Fruit fly (Drosophila melanogaster) whole organism, embryonic: ENCODE results near the gene Lasp.
A peak's percentile ranks its signal among the peaks of the same experiment; 100 is the strongest.

Experiments
- Asciz ChIP-seq: fragments of 200-800 bp; sonication (Bioruptor generic); optimal IDR thresholded peaks from 2 replicates; lab custom pipeline; 2017; ENCODE audit warnings: missing biosample characterization, mild to moderate bottlenecking, missing genetic modification characterization, missing genetic modification reagents
- B-H2 ChIP-seq: fragments of 200-800 bp; sonication (Bioruptor generic); optimal IDR thresholded peaks from 2 replicates; lab custom pipeline; 2018; ENCODE audit warnings: missing biosample characterization, mild to moderate bottlenecking, missing genetic modification characterization
- Blimp-1 ChIP-seq: fragments of 200-800 bp; sonication (Bioruptor generic); optimal IDR thresholded peaks from 3 replicates; lab custom pipeline; 2018; ENCODE audit warnings: missing biosample characterization, missing genetic modification characterization, mild to moderate bottlenecking, moderate library complexity, missing genetic modification reagents
- BtbVII ChIP-seq: fragments of 200-800 bp; sonication (Bioruptor generic); optimal IDR thresholded peaks from 3 replicates; lab custom pipeline; 2017; ENCODE audit warnings: missing biosample characterization, mild to moderate bottlenecking, missing genetic modification characterization
- Bteb2 ChIP-seq: fragments of 200-800 bp; sonication (Bioruptor generic); optimal IDR thresholded peaks from 2 replicates; lab custom pipeline; 2016; ENCODE audit warnings: missing biosample characterization, missing genetic modification characterization
- CG10267 ChIP-seq: fragments of 200-800 bp; sonication (Bioruptor generic); optimal IDR thresholded peaks from 2 replicates; lab custom pipeline; 2018; ENCODE audit warnings: missing biosample characterization, mild to moderate bottlenecking, missing genetic modification characterization, moderate library complexity
- CG12299 ChIP-seq: fragments of 200-800 bp; sonication (Bioruptor generic); optimal IDR thresholded peaks from 2 replicates; lab custom pipeline; 2018; ENCODE audit warnings: missing biosample characterization, mild to moderate bottlenecking, missing genetic modification characterization
- CG12659 ChIP-seq: fragments of 200-800 bp; sonication (Bioruptor generic); optimal IDR thresholded peaks from 3 replicates; lab custom pipeline; 2017; ENCODE audit warnings: mild to moderate bottlenecking, missing biosample characterization, missing genetic modification reagents, missing genetic modification characterization
- CG12769 ChIP-seq: fragments of 200-800 bp; sonication (Bioruptor generic); optimal IDR thresholded peaks from 2 replicates; lab custom pipeline; 2019; ENCODE audit warnings: missing biosample characterization, mild to moderate bottlenecking, missing genetic modification characterization, moderate library complexity
- CG14710 ChIP-seq: fragments of 200-800 bp; sonication (Bioruptor generic); optimal IDR thresholded peaks from 3 replicates; lab custom pipeline; 2019; ENCODE audit warnings: missing biosample characterization, mild to moderate bottlenecking, missing genetic modification characterization, moderate library complexity
- CG1602 ChIP-seq: fragments of 200-800 bp; sonication (Bioruptor generic); optimal IDR thresholded peaks from 3 replicates; lab custom pipeline; 2016; ENCODE audit warnings: missing biosample characterization, missing genetic modification characterization
- CG17361 ChIP-seq: fragments of 200-800 bp; sonication (Bioruptor generic); IDR thresholded peaks from 3 replicates; pipeline ENCODE4 v1.3.6; 2022; ENCODE audit warnings: missing biosample characterization, missing genetic modification characterization
- CG17612 ChIP-seq: fragments of 200-800 bp; sonication (Bioruptor generic); IDR thresholded peaks from 2 replicates; pipeline ENCODE4 v1.3.6; 2022; ENCODE audit warnings: missing biosample characterization, missing genetic modification characterization
- CG2116 ChIP-seq: fragments of 200-800 bp; sonication (Bioruptor generic); optimal IDR thresholded peaks from 3 replicates; lab custom pipeline; 2018; ENCODE audit warnings: missing biosample characterization, mild to moderate bottlenecking, missing genetic modification characterization
- CG2120 ChIP-seq: fragments of 200-800 bp; sonication (Bioruptor generic); optimal IDR thresholded peaks from 3 replicates; lab custom pipeline; 2016; ENCODE audit warnings: missing biosample characterization, missing genetic modification characterization
- CG2202 ChIP-seq: fragments of 200-800 bp; sonication (Bioruptor generic); optimal IDR thresholded peaks from 2 replicates; lab custom pipeline; 2018; ENCODE audit warnings: missing biosample characterization, mild to moderate bottlenecking, missing genetic modification characterization
- CG4617 ChIP-seq: fragments of 200-800 bp; sonication (Bioruptor generic); optimal IDR thresholded peaks from 3 replicates; lab custom pipeline; 2016; ENCODE audit warnings: missing biosample characterization, missing genetic modification characterization, borderline replicate concordance
- CG4820 ChIP-seq: fragments of 200-800 bp; sonication (Bioruptor generic); optimal IDR thresholded peaks from 3 replicates; lab custom pipeline; 2016; ENCODE audit warnings: missing biosample characterization, missing genetic modification characterization
- CG5180 ChIP-seq: fragments of 200-800 bp; sonication (Bioruptor generic); optimal IDR thresholded peaks from 3 replicates; lab custom pipeline; 2017; ENCODE audit warnings: missing biosample characterization, missing genetic modification characterization, mild to moderate bottlenecking, moderate library complexity, missing genetic modification reagents
- CG5953 ChIP-seq: fragments of 200-800 bp; sonication (Bioruptor generic); IDR thresholded peaks from 2 replicates; pipeline ENCODE4 v1.3.6; 2022; ENCODE audit warnings: missing biosample characterization, missing genetic modification characterization
- CG6791 ChIP-seq: fragments of 200-800 bp; sonication (Bioruptor generic); IDR thresholded peaks from 3 replicates; pipeline ENCODE4 v1.3.6; 2022; ENCODE audit warnings: missing biosample characterization, missing genetic modification characterization; ENCODE audit not compliant: partially characterized antibody
- CG6813 ChIP-seq: fragments of 200-800 bp; sonication (Bioruptor generic); optimal IDR thresholded peaks from 2 replicates; lab custom pipeline; 2017; ENCODE audit warnings: missing biosample characterization, missing genetic modification characterization, mild to moderate bottlenecking, moderate library complexity, missing genetic modification reagents
- CG8281 ChIP-seq: fragments of 200-800 bp; sonication (Bioruptor generic); optimal IDR thresholded peaks from 2 replicates; lab custom pipeline; 2018; ENCODE audit warnings: missing biosample characterization, mild to moderate bottlenecking, missing genetic modification characterization, moderate library complexity
- D ChIP-seq, 2 experiments: fragments of 200-800 bp in 1 of 2; fragments of >200 bp in 1 of 2; sonication (Bioruptor generic) in 1 of 2; optimal IDR thresholded peaks; 2 replicates in 1 of 2; 3 replicates in 1 of 2; lab custom pipeline; 2017; ENCODE audit warnings: mild to moderate bottlenecking in 1 of 2, missing biosample characterization in 1 of 2, missing genetic modification characterization in 1 of 2, missing genetic modification reagents in 1 of 2
- Drgx ChIP-seq: fragments of 200-800 bp; sonication (Bioruptor generic); IDR thresholded peaks from 2 replicates; pipeline ENCODE4 v1.3.6; 2022; ENCODE audit warnings: missing biosample characterization, missing genetic modification characterization
- E2f2 ChIP-seq: fragments of 200-800 bp; sonication (Bioruptor generic); IDR thresholded peaks from 2 replicates; pipeline ENCODE4 v1.3.6; 2022; ENCODE audit warnings: missing biosample characterization, missing genetic modification characterization
- Lpt ChIP-seq: fragments of >200 bp; optimal IDR thresholded peaks from 2 replicates; lab custom pipeline; 2018; ENCODE audit warnings: missing biosample characterization, missing genetic modification characterization
- Med ChIP-seq: fragments of 200-800 bp; sonication (Bioruptor generic); peaks from one replicate; lab custom pipeline; 2016; ENCODE audit warnings: missing biosample characterization, missing genetic modification characterization, mild to moderate bottlenecking, inconsistent platforms, moderate library complexity
- Neu2 ChIP-seq: fragments of 200-800 bp; sonication (Bioruptor generic); optimal IDR thresholded peaks from 3 replicates; lab custom pipeline; 2016; ENCODE audit warnings: missing biosample characterization, missing genetic modification characterization, borderline replicate concordance
- Oli ChIP-seq: fragments of 200-800 bp; sonication (Bioruptor generic); optimal IDR thresholded peaks from 2 replicates; lab custom pipeline; 2018; ENCODE audit warnings: missing biosample characterization, mild to moderate bottlenecking, missing genetic modification characterization, moderate library complexity
- Sin3A ChIP-seq: fragments of >200 bp; optimal IDR thresholded peaks from 2 replicates; lab custom pipeline; 2018
- Six4 ChIP-seq: fragments of 200-800 bp; sonication (Bioruptor generic); optimal IDR thresholded peaks from 2 replicates; lab custom pipeline; 2016; ENCODE audit warnings: missing biosample characterization, missing genetic modification characterization
- Sry-β ChIP-seq: fragments of 200-800 bp; sonication (Bioruptor generic); optimal IDR thresholded peaks from 2 replicates; lab custom pipeline; 2018; ENCODE audit warnings: missing biosample characterization, mild to moderate bottlenecking, missing genetic modification characterization, moderate library complexity
- Ssrp ChIP-seq: fragments of 200-800 bp; sonication (Bioruptor generic); optimal IDR thresholded peaks from 2 replicates; lab custom pipeline; 2018; ENCODE audit warnings: missing biosample characterization, mild to moderate bottlenecking, missing genetic modification characterization, moderate library complexity
- ap ChIP-seq: fragments of 200-800 bp; sonication (Bioruptor generic); IDR thresholded peaks from 2 replicates; pipeline ENCODE4 v1.3.6; 2022; ENCODE audit warnings: missing biosample characterization, missing genetic modification characterization
- ash1 ChIP-seq: fragments of 200-800 bp; sonication (Bioruptor generic); optimal IDR thresholded peaks from 2 replicates; lab custom pipeline; 2018; ENCODE audit warnings: missing biosample characterization, mild to moderate bottlenecking, missing genetic modification characterization
- fd102C ChIP-seq: fragments of 200-800 bp; sonication (Bioruptor generic); optimal IDR thresholded peaks from 2 replicates; lab custom pipeline; 2018; ENCODE audit warnings: missing biosample characterization, mild to moderate bottlenecking, missing genetic modification characterization, moderate library complexity
- gcm ChIP-seq: fragments of 200-800 bp; sonication (Bioruptor generic); optimal IDR thresholded peaks from 2 replicates; lab custom pipeline; 2019; ENCODE audit warnings: missing biosample characterization, mild to moderate bottlenecking, missing genetic modification characterization, moderate library complexity
- gfzf ChIP-seq: fragments of 200-800 bp; sonication (Bioruptor generic); optimal IDR thresholded peaks from 2 replicates; lab custom pipeline; 2016; ENCODE audit warnings: missing biosample characterization, mild to moderate bottlenecking, missing genetic modification characterization, moderate library complexity
- gsb ChIP-seq: fragments of 200-800 bp; sonication (Bioruptor generic); IDR thresholded peaks from 2 replicates; pipeline ENCODE4 v1.3.6; 2022; ENCODE audit warnings: missing biosample characterization, missing genetic modification characterization
- kah ChIP-seq: fragments of 200-800 bp; sonication (Bioruptor generic); optimal IDR thresholded peaks from 2 replicates; lab custom pipeline; 2018; ENCODE audit warnings: missing biosample characterization, mild to moderate bottlenecking, missing genetic modification characterization
- nom ChIP-seq: fragments of 200-800 bp; sonication (Bioruptor generic); optimal IDR thresholded peaks from 2 replicates; lab custom pipeline; 2017; ENCODE audit warnings: missing biosample characterization, missing genetic modification characterization, mild to moderate bottlenecking, moderate library complexity, missing genetic modification reagents
- scrt ChIP-seq: fragments of 200-800 bp; sonication (Bioruptor generic); optimal IDR thresholded peaks from 2 replicates; lab custom pipeline; 2018; ENCODE audit warnings: missing biosample characterization, mild to moderate bottlenecking, missing genetic modification characterization, moderate library complexity
- so ChIP-seq: fragments of 200-800 bp; sonication (Bioruptor generic); IDR thresholded peaks from 3 replicates; pipeline ENCODE4 v1.3.6; 2022; ENCODE audit warnings: missing biosample characterization, missing genetic modification characterization
- sqz ChIP-seq: fragments of 200-800 bp; sonication (Bioruptor generic); optimal IDR thresholded peaks from 3 replicates; lab custom pipeline; 2018; ENCODE audit warnings: missing biosample characterization, mild to moderate bottlenecking, missing genetic modification characterization
- tll ChIP-seq, 2 experiments: fragments of 200-800 bp in 1 of 2; fragments of >200 bp in 1 of 2; sonication (Bioruptor generic) in 1 of 2; optimal IDR thresholded peaks; 2 replicates each; lab custom pipeline; 2017 to 2019; ENCODE audit warnings: missing biosample characterization in 2 of 2, missing genetic modification characterization in 2 of 2, mild to moderate bottlenecking in 1 of 2, moderate library complexity in 1 of 2
- wek ChIP-seq: fragments of 200-800 bp; sonication (Bioruptor generic); optimal IDR thresholded peaks from 3 replicates; lab custom pipeline; 2018; ENCODE audit warnings: missing biosample characterization, mild to moderate bottlenecking, missing genetic modification characterization, moderate library complexity
- yki ChIP-seq: fragments of >200 bp; optimal IDR thresholded peaks from 3 replicates; lab custom pipeline; 2018
- zfh1 ChIP-seq: fragments of 200-800 bp; sonication (Bioruptor generic); IDR thresholded peaks from 3 replicates; pipeline ENCODE4 v1.3.6; 2022; ENCODE audit warnings: missing biosample characterization, missing genetic modification characterization

Gene Lasp

dm6 chr3L:16647578-16648113 is 63.8 kb downstream of the Lasp start, which contains the start of gene Abl (continued):
- peak; percentile 11 for TF ChIP-seq D (optimal IDR thresholded peaks at IDR 0.05; lab: Kevin White, UChicago)
- TF ChIP-seq D (GFP tag; optimal IDR thresholded peaks at IDR 0.05; lab: Kevin White, UChicago) = no peak
- TF ChIP-seq nom (GFP tag; lab: Kevin White, UChicago) = peak; percentile 70
- no peak for TF ChIP-seq gsb (GFP tag; lab: Robert Waterston, UW)
- TF ChIP-seq Bteb2 (GFP tag; lab: Kevin White, UChicago) = peak; percentile 73
- TF ChIP-seq CG2202 (tag; lab: Kevin White, UChicago) = no peak
- TF ChIP-seq Blimp-1 (GFP tag; lab: Kevin White, UChicago) = peak; percentile 44
- TF ChIP-seq CG8281 (tag; lab: Kevin White, UChicago) = no peak
- TF ChIP-seq Ssrp = no peak
- TF ChIP-seq Sin3A = peak; percentile 74
- no peak for TF ChIP-seq Lpt (GFP tag; lab: Kevin White, UChicago)
- peak; percentile 14 for TF ChIP-seq wek (GFP tag; lab: Kevin White, UChicago)
- peak; percentile 83 for TF ChIP-seq CG4617
- peak; percentile 88 for TF ChIP-seq CG2116 (GFP tag; lab: Kevin White, UChicago)
- no peak for TF ChIP-seq Neu2 (GFP tag; lab: Kevin White, UChicago)
- TF ChIP-seq CG6813 (GFP tag; lab: Kevin White, UChicago) = no peak
- no peak for TF ChIP-seq CG5953 (GFP tag; lab: Robert Waterston, UW)
- TF ChIP-seq fd102C (GFP tag; lab: Kevin White, UChicago) = no peak
- no peak for TF ChIP-seq CG5180
- peak; percentile 14 for TF ChIP-seq scrt (GFP tag; lab: Kevin White, UChicago)
- peak; percentile 99 for TF ChIP-seq gfzf
- no peak for TF ChIP-seq BtbVII (GFP tag; lab: Kevin White, UChicago)
- peak; percentile 100 for TF ChIP-seq CG10267
- TF ChIP-seq Med = peak; percentile 98
- peak; percentile 38 for TF ChIP-seq Six4
- peak; percentile 87 for TF ChIP-seq B-H2
- TF ChIP-seq CG14710 (tag; lab: Kevin White, UChicago) = peak; percentile 85
- TF ChIP-seq Oli (tag; lab: Kevin White, UChicago) = no peak
- peak; percentile 46; the same call in 2 of the 3 replicates for TF ChIP-seq so (GFP tag; lab: Robert Waterston, UW)
- TF ChIP-seq kah (GFP tag; lab: Kevin White, UChicago) = no peak
- TF ChIP-seq CG1602 (GFP tag; lab: Kevin White, UChicago) = peak; percentile 47
- TF ChIP-seq Sry-β = no peak
- TF ChIP-seq CG6791 (GFP tag; lab: Robert Waterston, UW) = peak; percentile 88
- peak; percentile 31 for TF ChIP-seq CG4820 (GFP tag; lab: Kevin White, UChicago)
- TF ChIP-seq yki (lab: Kevin White, UChicago) = no peak
- 0 out of 2 replicates have a peak, but pooled peaks have one; percentile 22 for TF ChIP-seq Drgx (GFP tag; lab: Robert Waterston, UW)
- peak; percentile 56; the same call in 1 of the 3 replicates for TF ChIP-seq CG17361 (GFP tag; lab: Robert Waterston, UW)
- TF ChIP-seq ash1 = peak; percentile 69
- TF ChIP-seq zfh1 (GFP tag; lab: Robert Waterston, UW) = 0 out of 3 replicates have a peak, but pooled peaks have one; percentile 43
- TF ChIP-seq CG17612 (GFP tag; lab: Robert Waterston, UW) = no peak
- no peak for TF ChIP-seq tll (GFP tag; optimal IDR thresholded peaks at IDR 0.05; lab: Kevin White, UChicago)
- peak; percentile 92 for TF ChIP-seq E2f2 (GFP tag; lab: Robert Waterston, UW)
- TF ChIP-seq CG2120 (GFP tag; lab: Kevin White, UChicago) = peak; percentile 92
- TF ChIP-seq CG12299 (tag; lab: Kevin White, UChicago) = peak; percentile 69
- peak; percentile 3 for TF ChIP-seq Asciz (GFP tag; lab: Kevin White, UChicago)
- TF ChIP-seq ap (GFP tag; lab: Robert Waterston, UW) = no peak
- TF ChIP-seq CG12659 (GFP tag; lab: Kevin White, UChicago) = peak; percentile 91
- TF ChIP-seq gcm (GFP tag; lab: Kevin White, UChicago) = peak; percentile 31
- no peak for TF ChIP-seq sqz
- peak; percentile 83 for TF ChIP-seq CG12769 (tag; lab: Kevin White, UChicago)
